Worm (Caenorhabditis elegans): Measurements from ENCODE around the gene cpsf-4.

- no peak for TF ChIP-seq zag-1 (tag; optimal IDR thresholded peaks at IDR 0.05)
- no peak for TF ChIP-seq fos-1 (tag; optimal IDR thresholded peaks at IDR 0.05)
- TF ChIP-seq nhr-19 (GFP tag; conservative IDR thresholded peaks at IDR 0.05), result no peak
- no peak for TF ChIP-seq ces-1 (GFP tag; optimal IDR thresholded peaks at IDR 0.05)
- TF ChIP-seq hpl-2 (GFP tag; optimal IDR thresholded peaks at IDR 0.05), result no peak
- TF ChIP-seq nhr-11 (tag; optimal IDR thresholded peaks at IDR 0.05), result no peak
- no peak for TF ChIP-seq xbp-1 (tag; optimal IDR thresholded peaks at IDR 0.05)
- TF ChIP-seq unc-130 (tag; optimal IDR thresholded peaks at IDR 0.05), result no peak
- no peak for TF ChIP-seq aly-2 (tag; optimal IDR thresholded peaks at IDR 0.05)
These were observed 41.7 kb upstream of the cpsf-4 start for ce11 chrIV:12134991-12135390.
